Fruit fly (Drosophila melanogaster) whole organism, embryonic: ENCODE measurements around the gene Spx.

Experiments
- Ada2b ChIP-seq: fragments of 200-800 bp; sonication (Bioruptor generic); IDR thresholded peaks from 2 replicates; pipeline ENCODE4 v1.3.6; 2022; ENCODE audit warnings: missing biosample characterization, missing genetic modification characterization
- Adf1 ChIP-seq: fragments of 200-800 bp; sonication (Bioruptor generic); IDR thresholded peaks from 2 replicates; pipeline ENCODE4 v1.3.6; 2022; ENCODE audit warnings: missing biosample characterization, missing genetic modification characterization
- CG10543 ChIP-seq: fragments of 200-800 bp; sonication (Bioruptor generic); optimal IDR thresholded peaks from 3 replicates; lab custom pipeline; 2017; ENCODE audit warnings: missing biosample characterization, mild to moderate bottlenecking, missing genetic modification characterization, moderate library complexity
- CG10654 ChIP-seq: fragments of 200-800 bp; sonication (Bioruptor generic); optimal IDR thresholded peaks from 2 replicates; lab custom pipeline; 2016; ENCODE audit warnings: missing biosample characterization, missing genetic modification characterization
- CG11085 ChIP-seq: fragments of 200-800 bp; sonication (Bioruptor generic); IDR thresholded peaks from 2 replicates; pipeline ENCODE4 v1.3.6; 2022; ENCODE audit warnings: missing biosample characterization, missing genetic modification characterization
- CG15514 ChIP-seq: fragments of 200-800 bp; sonication (Bioruptor generic); optimal IDR thresholded peaks from 3 replicates; lab custom pipeline; 2017; ENCODE audit warnings: missing biosample characterization, missing genetic modification characterization, mild to moderate bottlenecking, moderate library complexity, missing genetic modification reagents
- CG17359 ChIP-seq: fragments of 200-800 bp; sonication (Bioruptor generic); optimal IDR thresholded peaks from 3 replicates; lab custom pipeline; 2018; ENCODE audit warnings: missing biosample characterization, mild to moderate bottlenecking, missing genetic modification characterization, moderate library complexity
- CG18619 ChIP-seq: fragments of 200-800 bp; sonication (Bioruptor generic); optimal IDR thresholded peaks from 3 replicates; lab custom pipeline; 2017; ENCODE audit warnings: missing biosample characterization, mild to moderate bottlenecking, missing genetic modification characterization
- CG2199 ChIP-seq: fragments of 200-800 bp; sonication (Bioruptor generic); IDR thresholded peaks from 3 replicates; pipeline ENCODE4 v1.3.6; 2022; ENCODE audit warnings: missing biosample characterization, missing genetic modification characterization
- CG30020 ChIP-seq: fragments of 200-800 bp; optimal IDR thresholded peaks from 2 replicates; lab custom pipeline; 2019; ENCODE audit warnings: missing biosample characterization, mild to moderate bottlenecking, missing genetic modification characterization, moderate library complexity
- CG31224 ChIP-seq: fragments of 200-800 bp; sonication (Bioruptor generic); IDR thresholded peaks from 2 replicates; pipeline ENCODE4 v1.3.6; 2022; ENCODE audit warnings: missing biosample characterization, missing genetic modification characterization
- CG33213 ChIP-seq: fragments of 200-800 bp; sonication (Bioruptor generic); optimal IDR thresholded peaks from 3 replicates; lab custom pipeline; 2016; ENCODE audit warnings: missing biosample characterization, missing genetic modification characterization
- CG3847 ChIP-seq: fragments of 200-800 bp; sonication (Bioruptor generic); IDR thresholded peaks from 2 replicates; pipeline ENCODE4 v1.3.6; 2022; ENCODE audit warnings: missing biosample characterization, missing genetic modification characterization
- CG4404 ChIP-seq: fragments of 200-800 bp; sonication (Bioruptor generic); IDR thresholded peaks from 2 replicates; pipeline ENCODE4 v1.3.6; 2022; ENCODE audit warnings: missing biosample characterization, missing genetic modification characterization
- CG6683 ChIP-seq: fragments of 200-800 bp; sonication (Bioruptor generic); optimal IDR thresholded peaks from 2 replicates; lab custom pipeline; 2017; ENCODE audit warnings: missing biosample characterization, mild to moderate bottlenecking, missing genetic modification characterization, missing genetic modification reagents
- CG6791 ChIP-seq: fragments of 200-800 bp; sonication (Bioruptor generic); IDR thresholded peaks from 3 replicates; pipeline ENCODE4 v1.3.6; 2022; ENCODE audit warnings: missing biosample characterization, missing genetic modification characterization; ENCODE audit not compliant: partially characterized antibody
- CG6854 ChIP-seq: fragments of 200-800 bp; sonication (Bioruptor generic); optimal IDR thresholded peaks from 3 replicates; lab custom pipeline; 2017; ENCODE audit warnings: missing biosample characterization, mild to moderate bottlenecking, missing genetic modification characterization
- CG9437 ChIP-seq: fragments of 200-800 bp; sonication (Bioruptor generic); optimal IDR thresholded peaks from 2 replicates; lab custom pipeline; 2018; ENCODE audit warnings: missing biosample characterization, mild to moderate bottlenecking, missing genetic modification characterization
- CG9609 ChIP-seq: fragments of 200-800 bp; sonication (Bioruptor generic); optimal IDR thresholded peaks from 3 replicates; lab custom pipeline; 2016; ENCODE audit warnings: missing biosample characterization, missing genetic modification characterization
- Chrac-16 ChIP-seq: fragments of 200-800 bp; sonication (Bioruptor generic); optimal IDR thresholded peaks from 3 replicates; lab custom pipeline; 2016; ENCODE audit warnings: missing biosample characterization, missing genetic modification characterization
- CrebB ChIP-seq: fragments of 200-800 bp; sonication (Bioruptor generic); optimal IDR thresholded peaks from 3 replicates; lab custom pipeline; 2018; ENCODE audit warnings: missing biosample characterization, mild to moderate bottlenecking, missing genetic modification characterization
- Eip74EF ChIP-seq, 2 experiments: fragments of 200-800 bp in 1 of 2; fragments of >200 bp in 1 of 2; sonication (Bioruptor generic) in 1 of 2; optimal IDR thresholded peaks; 2 replicates each; lab custom pipeline; 2017 to 2019; ENCODE audit warnings: missing biosample characterization in 2 of 2, missing genetic modification characterization in 2 of 2, mild to moderate bottlenecking in 1 of 2, moderate library complexity in 1 of 2
- HLH3B ChIP-seq: fragments of 200-800 bp; sonication (Bioruptor generic); IDR thresholded peaks from 2 replicates; pipeline ENCODE4 v1.3.6; 2022; ENCODE audit warnings: missing biosample characterization, missing genetic modification characterization
- Hmx ChIP-seq: fragments of 200-800 bp; sonication (Bioruptor generic); optimal IDR thresholded peaks from 2 replicates; lab custom pipeline; 2016; ENCODE audit warnings: missing biosample characterization, missing genetic modification characterization
- MESR4 ChIP-seq: fragments of 200-800 bp; sonication (Bioruptor generic); optimal IDR thresholded peaks from 2 replicates; lab custom pipeline; 2018; ENCODE audit warnings: missing biosample characterization, mild to moderate bottlenecking, missing genetic modification characterization, moderate library complexity
- Mad ChIP-seq: fragments of 200-800 bp; sonication (Bioruptor generic); optimal IDR thresholded peaks from 2 replicates; lab custom pipeline; 2016; ENCODE audit warnings: missing biosample characterization, missing genetic modification characterization
- Mes4 ChIP-seq: fragments of 200-800 bp; sonication (Bioruptor generic); optimal IDR thresholded peaks from 2 replicates; lab custom pipeline; 2016; ENCODE audit warnings: missing biosample characterization, missing genetic modification characterization
- NC2β ChIP-seq: fragments of 200-800 bp; sonication (Bioruptor generic); optimal IDR thresholded peaks from 2 replicates; lab custom pipeline; 2016; ENCODE audit warnings: missing biosample characterization, missing genetic modification characterization
- NFAT ChIP-seq: fragments of 200-800 bp; sonication (Bioruptor generic); IDR thresholded peaks from 2 replicates; pipeline ENCODE4 v1.3.6; 2022; ENCODE audit warnings: missing biosample characterization, missing genetic modification characterization
- NK7.1 ChIP-seq: fragments of 200-800 bp; sonication (Bioruptor generic); optimal IDR thresholded peaks from 3 replicates; lab custom pipeline; 2016; ENCODE audit warnings: missing biosample characterization, missing genetic modification characterization
- Nf-YA ChIP-seq: fragments of 200-800 bp; sonication (Bioruptor generic); IDR thresholded peaks from 2 replicates; pipeline ENCODE4 v1.3.6; 2022; ENCODE audit warnings: missing biosample characterization, missing genetic modification characterization
- Spps ChIP-seq: fragments of 200-800 bp; sonication (Bioruptor generic); optimal IDR thresholded peaks from 2 replicates; lab custom pipeline; 2018; ENCODE audit warnings: missing biosample characterization, mild to moderate bottlenecking, missing genetic modification characterization
- Sry-β ChIP-seq: fragments of 200-800 bp; sonication (Bioruptor generic); optimal IDR thresholded peaks from 2 replicates; lab custom pipeline; 2018; ENCODE audit warnings: missing biosample characterization, mild to moderate bottlenecking, missing genetic modification characterization, moderate library complexity
- Sry-δ ChIP-seq: fragments of 200-800 bp; sonication (Bioruptor generic); optimal IDR thresholded peaks from 2 replicates; lab custom pipeline; 2016; ENCODE audit warnings: missing biosample characterization, missing genetic modification characterization
- Xrp1 ChIP-seq: fragments of 200-800 bp; sonication (Bioruptor generic); IDR thresholded peaks from 2 replicates; pipeline ENCODE4 v1.3.6; 2022; ENCODE audit warnings: missing biosample characterization, missing genetic modification characterization
- ash1 ChIP-seq: fragments of 200-800 bp; sonication (Bioruptor generic); optimal IDR thresholded peaks from 2 replicates; lab custom pipeline; 2018; ENCODE audit warnings: missing biosample characterization, mild to moderate bottlenecking, missing genetic modification characterization
- bbx ChIP-seq: fragments of 200-800 bp; sonication (Bioruptor generic); IDR thresholded peaks from 2 replicates; pipeline ENCODE4 v1.3.6; 2022; ENCODE audit warnings: missing biosample characterization, missing genetic modification characterization; ENCODE audit not compliant: partially characterized antibody
- crc ChIP-seq: fragments of 200-800 bp; sonication (Bioruptor generic); optimal IDR thresholded peaks from 2 replicates; lab custom pipeline; 2016; ENCODE audit warnings: missing biosample characterization, missing genetic modification characterization
- crp ChIP-seq, 2 experiments: fragments of 200-800 bp; sonication (Bioruptor generic); optimal IDR thresholded peaks; 2 replicates in 1 of 2; 3 replicates in 1 of 2; lab custom pipeline; 2017; ENCODE audit warnings: missing biosample characterization in 2 of 2, missing genetic modification characterization in 2 of 2, mild to moderate bottlenecking in 1 of 2, moderate library complexity in 1 of 2
- jumu ChIP-seq: fragments of 200-800 bp; sonication (Bioruptor generic); optimal IDR thresholded peaks from 3 replicates; lab custom pipeline; 2016; ENCODE audit warnings: missing biosample characterization, missing genetic modification characterization
- lmd ChIP-seq: fragments of 200-800 bp; sonication (Bioruptor generic); IDR thresholded peaks from 2 replicates; pipeline ENCODE4 v1.3.6; 2022; ENCODE audit warnings: missing biosample characterization, missing genetic modification characterization
- maf-S ChIP-seq: fragments of 200-800 bp; sonication (Bioruptor generic); optimal IDR thresholded peaks from 2 replicates; lab custom pipeline; 2016; ENCODE audit warnings: missing biosample characterization, missing genetic modification characterization
- mam ChIP-seq: fragments of 200-800 bp; sonication (Bioruptor generic); optimal IDR thresholded peaks from 3 replicates; lab custom pipeline; 2016; ENCODE audit warnings: missing biosample characterization, missing genetic modification characterization
- nerfin-2 ChIP-seq: fragments of 200-800 bp; sonication (Bioruptor generic); IDR thresholded peaks from 2 replicates; pipeline ENCODE4 v1.3.6; 2022; ENCODE audit warnings: missing biosample characterization, missing genetic modification characterization; ENCODE audit not compliant: partially characterized antibody
- oc ChIP-seq: fragments of 200-800 bp; sonication (Bioruptor generic); optimal IDR thresholded peaks from 2 replicates; lab custom pipeline; 2018; ENCODE audit warnings: missing biosample characterization, mild to moderate bottlenecking, missing genetic modification characterization, moderate library complexity
- pb ChIP-seq: fragments of 200-800 bp; sonication (Bioruptor generic); optimal IDR thresholded peaks from 3 replicates; lab custom pipeline; 2016; ENCODE audit warnings: missing biosample characterization, missing genetic modification characterization
- ro ChIP-seq: fragments of 200-800 bp; sonication (Bioruptor generic); IDR thresholded peaks from 2 replicates; pipeline ENCODE4 v1.3.6; 2022; ENCODE audit warnings: missing biosample characterization, missing genetic modification characterization
- run ChIP-seq: fragments of 200-800 bp; sonication (Bioruptor generic); optimal IDR thresholded peaks from 3 replicates; lab custom pipeline; 2018; ENCODE audit warnings: missing biosample characterization, mild to moderate bottlenecking, missing genetic modification characterization
- salm ChIP-seq: fragments of 200-800 bp; sonication (Bioruptor generic); optimal IDR thresholded peaks from 2 replicates; lab custom pipeline; 2018; ENCODE audit warnings: missing biosample characterization, mild to moderate bottlenecking, missing genetic modification characterization
- sim ChIP-seq: fragments of 200-800 bp; sonication (Bioruptor generic); IDR thresholded peaks from 2 replicates; pipeline ENCODE4 v1.3.6; 2022; ENCODE audit warnings: missing biosample characterization, missing genetic modification characterization
- zen ChIP-seq: fragments of 200-800 bp; sonication (Bioruptor generic); optimal IDR thresholded peaks from 3 replicates; lab custom pipeline; 2018; ENCODE audit warnings: missing biosample characterization, mild to moderate bottlenecking, missing genetic modification characterization, moderate library complexity

Gene Spx

dm6 chrX:6295129-6295539, 39.5 kb downstream of the Spx start, which contains the start of the genes CG15891 and CG3815 (continued):
- TF ChIP-seq CG9437 (GFP tag; lab: Kevin White, UChicago) (peak; percentile 80), CG10543 (GFP tag; lab: Kevin White, UChicago) (no peak), crp (GFP tag; optimal IDR thresholded peaks at IDR 0.05; lab: Kevin White, UChicago) (peak in 1 of 2 experiments; percentile 36), Mes4 (GFP tag; lab: Kevin White, UChicago) (no peak), Adf1 (GFP tag; lab: Robert Waterston, UW) (peak; percentile 28; the same call in 1 of the 2 replicates), CG15514 (GFP tag; lab: Kevin White, UChicago) (peak; percentile 82), CrebB (tag; lab: Kevin White, UChicago) (no peak), Xrp1 (GFP tag; lab: Robert Waterston, UW) (peak; percentile 38; the same call in 1 of the 2 replicates), Sry-δ (GFP tag; lab: Kevin White, UChicago) (peak; percentile 71), CG18619 (GFP tag; lab: Kevin White, UChicago) (peak; percentile 69), lmd (GFP tag; lab: Robert Waterston, UW) (peak; percentile 71), CG31224 (peak; percentile 13; the same call in 1 of the 2 replicates), Nf-YA (GFP tag; lab: Robert Waterston, UW) (no peak), sim (no peak), NC2β (no peak), Ada2b (GFP tag; lab: Robert Waterston, UW) (peak; percentile 25; the same call in 1 of the 2 replicates), bbx (no peak), ash1 (GFP tag; lab: Kevin White, UChicago) (no peak), CG6791 (GFP tag; lab: Robert Waterston, UW) (0 out of 3 replicates have a peak, but pooled peaks have one; percentile 39), NFAT (GFP tag; lab: Robert Waterston, UW) (no peak), ro (GFP tag; lab: Robert Waterston, UW) (no peak), jumu (peak; percentile 40), CG17359 (peak; percentile 25), Spps (tag; lab: Kevin White, UChicago) (no peak), CG6854 (GFP tag; lab: Kevin White, UChicago) (no peak), oc (no peak), pb (GFP tag; lab: Kevin White, UChicago) (peak; percentile 9), HLH3B (GFP tag; lab: Robert Waterston, UW) (peak; percentile 53; the same call in 1 of the 2 replicates), crc (GFP tag; lab: Kevin White, UChicago) (no peak), CG2199 (GFP tag; lab: Robert Waterston, UW) (no peak), Sry-β (GFP tag; lab: Kevin White, UChicago) (peak; percentile 97), CG33213 (peak; percentile 16), maf-S (GFP tag; lab: Kevin White, UChicago) (peak; percentile 30), nerfin-2 (GFP tag; lab: Robert Waterston, UW) (peak; percentile 54), CG30020 (tag; lab: Kevin White, UChicago) (peak; percentile 66), Hmx (GFP tag; lab: Kevin White, UChicago) (no peak), zen (tag; lab: Kevin White, UChicago) (peak; percentile 29), CG9609 (GFP tag; lab: Kevin White, UChicago) (peak; percentile 67), CG4404 (GFP tag; lab: Robert Waterston, UW) (peak; percentile 54; the same call in 1 of the 2 replicates), Chrac-16 (GFP tag; lab: Kevin White, UChicago) (peak; percentile 31), run (tag; lab: Kevin White, UChicago) (no peak), salm (tag; lab: Kevin White, UChicago) (no peak), CG3847 (GFP tag; lab: Robert Waterston, UW) (peak; percentile 82), Eip74EF (GFP tag; optimal IDR thresholded peaks at IDR 0.05; lab: Kevin White, UChicago) (no peak), Mad (GFP tag; lab: Kevin White, UChicago) (peak; percentile 12), NK7.1 (GFP tag; lab: Kevin White, UChicago) (peak; percentile 23), mam (peak; percentile 60), CG10654 (peak; percentile 37), CG11085 (GFP tag; lab: Robert Waterston, UW) (peak; percentile 30; the same call in 1 of the 2 replicates), CG6683 (no peak), MESR4 (peak; percentile 53)
